Fruit fly (Drosophila melanogaster) Kc167 (cell line): Measurements from ENCODE around the gene CG32176.

Experiments used
- h ChIP-seq: fragments of >200 bp; optimal IDR thresholded peaks from 3 replicates; lab custom pipeline; 2018; ENCODE audit warnings: missing external identifiers
- psq ChIP-seq: fragments of >200 bp; optimal IDR thresholded peaks from 2 replicates; lab custom pipeline; 2017; ENCODE audit warnings: missing external identifiers

- TF ChIP-seq psq (lab: Kevin White, UChicago) (no peak), h (lab: Kevin White, UChicago) (no peak)
Measured at dm6 chr3L:17391132-17391531, 42.5 kb upstream of the CG32176 start.
